Fruit fly (Drosophila melanogaster) whole organism, embryonic: ENCODE results near the gene CG7079.

Source experiments
- Atf-2 ChIP-seq: fragments of 200-800 bp; sonication (Bioruptor generic); optimal IDR thresholded peaks from 2 replicates; lab custom pipeline; 2016; ENCODE audit warnings: missing biosample characterization, missing genetic modification characterization
- CG10321 ChIP-seq: fragments of 200-800 bp; sonication (Bioruptor generic); IDR thresholded peaks from 2 replicates; pipeline ENCODE4 v1.3.6; 2022; ENCODE audit warnings: missing biosample characterization, missing genetic modification characterization
- CG11085 ChIP-seq: fragments of 200-800 bp; sonication (Bioruptor generic); IDR thresholded peaks from 2 replicates; pipeline ENCODE4 v1.3.6; 2022; ENCODE audit warnings: missing biosample characterization, missing genetic modification characterization
- CG12942 ChIP-seq: fragments of 200-800 bp; sonication (Bioruptor generic); optimal IDR thresholded peaks from 3 replicates; lab custom pipeline; 2016; ENCODE audit warnings: missing biosample characterization, missing genetic modification characterization
- CG13424 ChIP-seq: fragments of 200-800 bp; sonication (Bioruptor generic); optimal IDR thresholded peaks from 2 replicates; lab custom pipeline; 2019; ENCODE audit warnings: missing biosample characterization, mild to moderate bottlenecking, missing genetic modification characterization, moderate library complexity
- CG15269 ChIP-seq: fragments of 200-800 bp; sonication (Bioruptor generic); optimal IDR thresholded peaks from 2 replicates; lab custom pipeline; 2018; ENCODE audit warnings: missing biosample characterization, mild to moderate bottlenecking, missing genetic modification characterization, moderate library complexity
- CG1832 ChIP-seq: fragments of 200-800 bp; sonication (Bioruptor generic); optimal IDR thresholded peaks from 2 replicates; lab custom pipeline; 2017; ENCODE audit warnings: missing biosample characterization, mild to moderate bottlenecking, missing genetic modification characterization, inconsistent platforms
- CG2889 ChIP-seq: fragments of 200-800 bp; sonication (Bioruptor generic); IDR thresholded peaks from 3 replicates; pipeline ENCODE4 v1.3.6; 2022; ENCODE audit warnings: missing biosample characterization, missing genetic modification characterization
- CG30020 ChIP-seq: fragments of 200-800 bp; optimal IDR thresholded peaks from 2 replicates; lab custom pipeline; 2019; ENCODE audit warnings: missing biosample characterization, mild to moderate bottlenecking, missing genetic modification characterization, moderate library complexity
- CG3995 ChIP-seq: fragments of 200-800 bp; sonication (Bioruptor generic); optimal IDR thresholded peaks from 3 replicates; lab custom pipeline; 2016; ENCODE audit warnings: missing biosample characterization, missing genetic modification characterization
- CG43689 ChIP-seq: fragments of 200-800 bp; sonication (Bioruptor generic); IDR thresholded peaks from 2 replicates; pipeline ENCODE4 v1.3.6; 2022; ENCODE audit warnings: missing biosample characterization, missing genetic modification characterization
- CG5245 ChIP-seq: fragments of 200-800 bp; sonication (Bioruptor generic); optimal IDR thresholded peaks from 3 replicates; lab custom pipeline; 2016; ENCODE audit warnings: missing biosample characterization, missing genetic modification characterization
- CG8290 ChIP-seq, 3 experiments: fragments of 200-800 bp; sonication (Bioruptor generic); optimal IDR thresholded peaks; 2 replicates each; lab custom pipeline; 2016 to 2019; ENCODE audit warnings: missing biosample characterization in 3 of 3, missing genetic modification characterization in 3 of 3, mild to moderate bottlenecking in 2 of 3, moderate library complexity in 1 of 3
- CG8924 ChIP-seq: fragments of 200-800 bp; optimal IDR thresholded peaks from 3 replicates; lab custom pipeline; 2019; ENCODE audit warnings: missing biosample characterization, mild to moderate bottlenecking, missing genetic modification characterization, moderate library complexity
- CG8944 ChIP-seq: fragments of 200-800 bp; sonication (Bioruptor generic); optimal IDR thresholded peaks from 3 replicates; lab custom pipeline; 2016; ENCODE audit warnings: missing biosample characterization, missing genetic modification characterization
- CG9215 ChIP-seq: fragments of 200-800 bp; sonication (Bioruptor generic); IDR thresholded peaks from 2 replicates; pipeline ENCODE4 v1.3.6; 2022; ENCODE audit warnings: missing biosample characterization, missing genetic modification characterization
- CG9727 ChIP-seq: fragments of 200-800 bp; sonication (Bioruptor generic); optimal IDR thresholded peaks from 3 replicates; lab custom pipeline; 2017; ENCODE audit warnings: missing biosample characterization, mild to moderate bottlenecking, missing genetic modification characterization
- D19B ChIP-seq: fragments of 200-800 bp; sonication (Bioruptor generic); optimal IDR thresholded peaks from 2 replicates; lab custom pipeline; 2017; ENCODE audit warnings: missing biosample characterization, mild to moderate bottlenecking, missing genetic modification characterization
- Dp ChIP-seq: fragments of 200-800 bp; sonication (Bioruptor generic); optimal IDR thresholded peaks from 2 replicates; lab custom pipeline; 2018; ENCODE audit warnings: missing biosample characterization, mild to moderate bottlenecking, missing genetic modification characterization, moderate library complexity
- E2f1 ChIP-seq: fragments of 200-800 bp; sonication (Bioruptor generic); IDR thresholded peaks from 2 replicates; pipeline ENCODE4 v1.3.6; 2022; ENCODE audit warnings: missing biosample characterization, missing genetic modification characterization
- Hr39 ChIP-seq: fragments of >200 bp; optimal IDR thresholded peaks from 2 replicates; lab custom pipeline; 2017
- Hr51 ChIP-seq, 2 experiments: fragments of 200-800 bp; sonication (Bioruptor generic); optimal IDR thresholded peaks; 2 replicates in 1 of 2; 3 replicates in 1 of 2; lab custom pipeline; 2016 to 2018; ENCODE audit warnings: missing biosample characterization in 2 of 2, missing genetic modification characterization in 2 of 2, mild to moderate bottlenecking in 1 of 2, moderate library complexity in 1 of 2
- Mad ChIP-seq: fragments of 200-800 bp; sonication (Bioruptor generic); optimal IDR thresholded peaks from 2 replicates; lab custom pipeline; 2016; ENCODE audit warnings: missing biosample characterization, missing genetic modification characterization
- NFAT ChIP-seq: fragments of 200-800 bp; sonication (Bioruptor generic); IDR thresholded peaks from 2 replicates; pipeline ENCODE4 v1.3.6; 2022; ENCODE audit warnings: missing biosample characterization, missing genetic modification characterization
- Scr ChIP-seq: fragments of 200-800 bp; sonication (Bioruptor generic); IDR thresholded peaks from 2 replicates; pipeline ENCODE4 v1.3.6; 2022; ENCODE audit warnings: missing biosample characterization, missing genetic modification characterization; ENCODE audit not compliant: partially characterized antibody
- Six4 ChIP-seq: fragments of 200-800 bp; sonication (Bioruptor generic); optimal IDR thresholded peaks from 2 replicates; lab custom pipeline; 2016; ENCODE audit warnings: missing biosample characterization, missing genetic modification characterization
- Usf ChIP-seq: fragments of 200-800 bp; sonication (Bioruptor generic); optimal IDR thresholded peaks from 2 replicates; lab custom pipeline; 2017; ENCODE audit warnings: missing genotype, missing biosample characterization, missing genetic modification characterization
- Xrp1 ChIP-seq: fragments of 200-800 bp; sonication (Bioruptor generic); IDR thresholded peaks from 2 replicates; pipeline ENCODE4 v1.3.6; 2022; ENCODE audit warnings: missing biosample characterization, missing genetic modification characterization
- amos ChIP-seq: fragments of 200-800 bp; sonication (Bioruptor generic); IDR thresholded peaks from 2 replicates; pipeline ENCODE4 v1.3.6; 2022; ENCODE audit warnings: missing biosample characterization, missing genetic modification characterization; ENCODE audit not compliant: partially characterized antibody
- az2 ChIP-seq: fragments of 200-800 bp; sonication (Bioruptor generic); optimal IDR thresholded peaks from 3 replicates; lab custom pipeline; 2016; ENCODE audit warnings: missing biosample characterization, missing genetic modification characterization
- cato ChIP-seq: fragments of 200-800 bp; sonication (Bioruptor generic); optimal IDR thresholded peaks from 2 replicates; lab custom pipeline; 2016; ENCODE audit warnings: missing biosample characterization, missing genetic modification characterization, borderline replicate concordance
- cg ChIP-seq: fragments of 200-800 bp; sonication (Bioruptor generic); optimal IDR thresholded peaks from 3 replicates; lab custom pipeline; 2019; ENCODE audit warnings: missing biosample characterization, mild to moderate bottlenecking, missing genetic modification characterization, moderate library complexity
- ci ChIP-seq: fragments of 200-800 bp; sonication (Bioruptor generic); IDR thresholded peaks from 3 replicates; pipeline ENCODE4 v1.3.6; 2022; ENCODE audit warnings: missing biosample characterization, missing genetic modification characterization
- dpn ChIP-seq, 2 experiments: fragments of 200-800 bp; sonication (Bioruptor generic); optimal IDR thresholded peaks; 3 replicates each; lab custom pipeline; 2016; ENCODE audit warnings: missing biosample characterization in 2 of 2, missing genetic modification characterization in 2 of 2
- en ChIP-seq: fragments of 200-800 bp; sonication (Bioruptor generic); optimal IDR thresholded peaks from 2 replicates; lab custom pipeline; 2016; ENCODE audit warnings: missing biosample characterization, missing genetic modification characterization
- gcm ChIP-seq: fragments of 200-800 bp; sonication (Bioruptor generic); optimal IDR thresholded peaks from 2 replicates; lab custom pipeline; 2019; ENCODE audit warnings: missing biosample characterization, mild to moderate bottlenecking, missing genetic modification characterization, moderate library complexity
- grau ChIP-seq: fragments of 200-800 bp; optimal IDR thresholded peaks from 3 replicates; lab custom pipeline; 2019; ENCODE audit warnings: missing biosample characterization, mild to moderate bottlenecking, missing genetic modification characterization, moderate library complexity
- gsb ChIP-seq: fragments of 200-800 bp; sonication (Bioruptor generic); IDR thresholded peaks from 2 replicates; pipeline ENCODE4 v1.3.6; 2022; ENCODE audit warnings: missing biosample characterization, missing genetic modification characterization
- hkb ChIP-seq, 2 experiments: fragments of 200-800 bp in 1 of 2; fragments of >200 bp in 1 of 2; sonication (Bioruptor generic) in 1 of 2; IDR thresholded peaks in 1 of 2; optimal IDR thresholded peaks in 1 of 2; 2 replicates each; pipeline versions ENCODE4 v1.3.6 to Lab custom; 2017 to 2022; ENCODE audit warnings: missing biosample characterization in 1 of 2, missing genetic modification characterization in 1 of 2
- jigr1 ChIP-seq: fragments of 200-800 bp; sonication (Bioruptor generic); IDR thresholded peaks from 3 replicates; pipeline ENCODE4 v1.3.6; 2022; ENCODE audit warnings: missing biosample characterization, missing genetic modification characterization
- ken ChIP-seq: fragments of 200-800 bp; sonication (Bioruptor generic); IDR thresholded peaks from 3 replicates; pipeline ENCODE4 v1.3.6; 2022; ENCODE audit warnings: missing biosample characterization, missing genetic modification characterization
- nmo ChIP-seq: fragments of 200-800 bp; sonication (Bioruptor generic); optimal IDR thresholded peaks from 2 replicates; lab custom pipeline; 2018; ENCODE audit warnings: missing biosample characterization, mild to moderate bottlenecking, missing genetic modification characterization, moderate library complexity
- onecut ChIP-seq: fragments of 200-800 bp; sonication (Bioruptor generic); IDR thresholded peaks from 2 replicates; pipeline ENCODE4 v1.3.6; 2022; ENCODE audit warnings: missing biosample characterization, missing genetic modification characterization
- psq ChIP-seq: fragments of 200-800 bp; sonication (Bioruptor generic); optimal IDR thresholded peaks from 2 replicates; lab custom pipeline; 2017; ENCODE audit warnings: missing biosample characterization, missing genetic modification characterization
- sqz ChIP-seq: fragments of 200-800 bp; sonication (Bioruptor generic); optimal IDR thresholded peaks from 3 replicates; lab custom pipeline; 2018; ENCODE audit warnings: missing biosample characterization, mild to moderate bottlenecking, missing genetic modification characterization
- tin ChIP-seq: fragments of 200-800 bp; sonication (Bioruptor generic); optimal IDR thresholded peaks from 3 replicates; lab custom pipeline; 2016; ENCODE audit warnings: missing biosample characterization, missing genetic modification characterization
- trh ChIP-seq: fragments of 200-800 bp; sonication (Bioruptor generic); optimal IDR thresholded peaks from 2 replicates; lab custom pipeline; 2016; ENCODE audit warnings: missing biosample characterization, missing genetic modification characterization
- unpg ChIP-seq: fragments of 200-800 bp; sonication (Bioruptor generic); optimal IDR thresholded peaks from 3 replicates; lab custom pipeline; 2018; ENCODE audit warnings: missing biosample characterization, mild to moderate bottlenecking, missing genetic modification characterization, moderate library complexity
- zen ChIP-seq: fragments of 200-800 bp; sonication (Bioruptor generic); optimal IDR thresholded peaks from 3 replicates; lab custom pipeline; 2018; ENCODE audit warnings: missing biosample characterization, mild to moderate bottlenecking, missing genetic modification characterization, moderate library complexity

Gene CG7079

dm6 chr3R:21017464-21018080, 31.1 kb downstream of the CG7079 start, which contains the start of gene Rlip (continued):
- TF ChIP-seq amos (GFP tag; lab: Robert Waterston, UW) (peak; percentile 77), CG9727 (GFP tag; lab: Kevin White, UChicago) (no peak), Scr (peak; percentile 62), CG30020 (tag; lab: Kevin White, UChicago) (no peak), CG43689 (GFP tag; lab: Robert Waterston, UW) (no peak), Hr39 (lab: Kevin White, UChicago) (no peak), gcm (GFP tag; lab: Kevin White, UChicago) (no peak), cg (GFP tag; lab: Kevin White, UChicago) (no peak), ci (GFP tag; lab: Robert Waterston, UW) (peak; percentile 37; the same call in 1 of the 3 replicates), zen (tag; lab: Kevin White, UChicago) (peak; percentile 60), Atf-2 (GFP tag; lab: Kevin White, UChicago) (peak; percentile 15), E2f1 (GFP tag; lab: Robert Waterston, UW) (0 out of 2 replicates have a peak, but pooled peaks have one; percentile 27), en (GFP tag; lab: Kevin White, UChicago) (no peak), CG13424 (tag; lab: Kevin White, UChicago) (no peak), ken (GFP tag; lab: Robert Waterston, UW) (peak; percentile 55; the same call in 2 of the 3 replicates), CG11085 (GFP tag; lab: Robert Waterston, UW) (0 out of 2 replicates have a peak, but pooled peaks have one; percentile 42), CG12942 (GFP tag; lab: Kevin White, UChicago) (peak; percentile 23), Hr51 (GFP tag; optimal IDR thresholded peaks at IDR 0.05; lab: Kevin White, UChicago) (no peak), tin (peak; percentile 65), CG2889 (GFP tag; lab: Robert Waterston, UW) (no peak), CG10321 (GFP tag; lab: Robert Waterston, UW) (no peak), Xrp1 (GFP tag; lab: Robert Waterston, UW) (peak; percentile 40; the same call in 1 of the 2 replicates), cato (GFP tag; lab: Kevin White, UChicago) (no peak), Mad (GFP tag; lab: Kevin White, UChicago) (peak; percentile 24), dpn (GFP tag; optimal IDR thresholded peaks at IDR 0.05; lab: Kevin White, UChicago) (peak; percentile 48 to 80), CG3995 (peak; percentile 22), CG8924 (peak; percentile 70), Six4 (GFP tag; lab: Kevin White, UChicago) (peak; percentile 12), CG5245 (GFP tag; lab: Kevin White, UChicago) (peak; percentile 53), jigr1 (GFP tag; lab: Robert Waterston, UW) (no peak), grau (tag; lab: Kevin White, UChicago) (no peak), sqz (GFP tag; lab: Kevin White, UChicago) (no peak), Usf (GFP tag; lab: Kevin White, UChicago) (no peak), D19B (GFP tag; lab: Kevin White, UChicago) (no peak), CG8944 (peak; percentile 60), Dp (GFP tag; lab: Kevin White, UChicago) (peak; percentile 65), unpg (GFP tag; lab: Kevin White, UChicago) (no peak), nmo (peak; percentile 55), trh (GFP tag; lab: Kevin White, UChicago) (no peak), psq (GFP tag; lab: Kevin White, UChicago) (no peak), onecut (GFP tag; lab: Robert Waterston, UW) (peak; percentile 94), hkb (optimal IDR thresholded peaks at IDR 0.05; lab: Kevin White, UChicago) (peak; percentile 8), hkb (GFP tag; IDR thresholded peaks at IDR 0.05; lab: Robert Waterston, UW) (0 out of 2 replicates have a peak, but pooled peaks have one; percentile 31), NFAT (peak; percentile 75), CG15269 (tag; lab: Kevin White, UChicago) (peak; percentile 9), gsb (no peak), CG8290 (GFP tag; optimal IDR thresholded peaks at IDR 0.05; lab: Kevin White, UChicago) (peak; percentile 58), CG8290 (tag; optimal IDR thresholded peaks at IDR 0.05; lab: Kevin White, UChicago) (peak in 1 of 2 experiments; percentile 65), CG9215 (GFP tag; lab: Robert Waterston, UW) (peak; percentile 25; the same call in 1 of the 2 replicates), az2 (GFP tag; lab: Kevin White, UChicago) (no peak), CG1832 (GFP tag; lab: Kevin White, UChicago) (no peak)
